Worm (Caenorhabditis elegans) whole organism, early embryonic: ENCODE measurements around the gene F40H3.2.

Source experiments
- B0310.2 ChIP-seq: sonication (generic microtip); optimal IDR thresholded peaks from 2 replicates; lab custom pipeline; 2016; ENCODE audit warnings: mild to moderate bottlenecking, missing genetic modification characterization, missing compliant biosample characterization
- F13C5.2 ChIP-seq: sonication (generic microtip); optimal IDR thresholded peaks from 2 replicates; lab custom pipeline; 2017; ENCODE audit warnings: mild to moderate bottlenecking, missing genetic modification characterization, inconsistent platforms, missing compliant biosample characterization
- aly-1 ChIP-seq: sonication (generic microtip); optimal IDR thresholded peaks from 2 replicates; lab custom pipeline; 2016; ENCODE audit warnings: missing genetic modification characterization, missing compliant biosample characterization
- ama-1 ChIP-seq: fragments of 150-350 bp; optimal IDR thresholded peaks from 2 replicates; lab custom pipeline; 2014
- ceh-13 ChIP-seq: fragments of 200-800 bp; sonication (Bioruptor generic); optimal IDR thresholded peaks from 2 replicates; lab custom pipeline; 2018; ENCODE audit warnings: mild to moderate bottlenecking, missing genetic modification characterization, missing compliant biosample characterization
- ceh-36 ChIP-seq: sonication (generic microtip); optimal IDR thresholded peaks from 2 replicates; lab custom pipeline; 2016; ENCODE audit warnings: missing genetic modification characterization, inconsistent platforms, missing compliant biosample characterization
- ets-7 ChIP-seq: sonication (generic microtip); optimal IDR thresholded peaks from 2 replicates; lab custom pipeline; 2016; ENCODE audit warnings: missing genotype, missing genetic modification characterization, missing compliant biosample characterization
- flt-1 ChIP-seq: fragments of 200-800 bp; sonication (Bioruptor generic); IDR thresholded peaks from 2 replicates; pipeline ENCODE4 v1.3.6; 2022; ENCODE audit warnings: missing genetic modification characterization, missing compliant biosample characterization
- hmbx-1 ChIP-seq: sonication (generic microtip); optimal IDR thresholded peaks from 2 replicates; lab custom pipeline; 2016; ENCODE audit warnings: mild to moderate bottlenecking, missing genetic modification characterization, missing compliant biosample characterization
- hmg-4 ChIP-seq: fragments of 200-800 bp; sonication (Bioruptor generic); optimal IDR thresholded peaks from 2 replicates; lab custom pipeline; 2018; ENCODE audit warnings: mild to moderate bottlenecking, missing genetic modification characterization, missing compliant biosample characterization
- hnd-1 ChIP-seq: sonication (generic microtip); optimal IDR thresholded peaks from 2 replicates; lab custom pipeline; 2016; ENCODE audit warnings: missing genetic modification characterization, missing compliant biosample characterization
- pes-1 ChIP-seq: fragments of 200-800 bp; sonication (Bioruptor generic); IDR thresholded peaks from 2 replicates; pipeline ENCODE4 v1.3.6; 2022; ENCODE audit warnings: missing genetic modification reagents, missing genetic modification characterization, missing compliant biosample characterization
- scrt-1 ChIP-seq: fragments of 200-800 bp; sonication (Bioruptor generic); IDR thresholded peaks from 2 replicates; pipeline ENCODE4 v1.3.6; 2022; ENCODE audit warnings: missing genetic modification characterization, missing compliant biosample characterization
- sea-1 ChIP-seq: fragments of 200-800 bp; sonication (Bioruptor generic); conservative IDR thresholded peaks from 2 replicates; pipeline ENCODE4 v1.3.6; 2022; ENCODE audit warnings: missing genetic modification characterization, missing compliant biosample characterization
- tbx-11 ChIP-seq: fragments of 200-800 bp; sonication (Bioruptor generic); IDR thresholded peaks from 2 replicates; pipeline ENCODE4 v1.3.6; 2022; ENCODE audit warnings: missing genetic modification characterization, missing compliant biosample characterization
- tbx-37 ChIP-seq: fragments of 200-800 bp; sonication (Bioruptor generic); conservative IDR thresholded peaks from 2 replicates; pipeline ENCODE4 v1.3.6; 2022; ENCODE audit warnings: missing genetic modification reagents, missing genetic modification characterization, missing compliant biosample characterization
- tra-4 ChIP-seq: sonication (generic microtip); optimal IDR thresholded peaks from 2 replicates; lab custom pipeline; 2017; ENCODE audit warnings: missing genetic modification characterization, missing compliant biosample characterization

The F40H3.2 gene

ce11 chrII:6168714-6169113, 4.7 kb upstream of the F40H3.2 start:
- no peak for TF ChIP-seq hmg-4 (GFP tag; lab: Kevin White, UChicago)
- TF ChIP-seq F13C5.2 (tag; lab: Kevin White, UChicago): no peak
- no peak for TF ChIP-seq ceh-13 (GFP tag; lab: Kevin White, UChicago)
- TF ChIP-seq hmbx-1 (tag; lab: Kevin White, UChicago): no peak
- no peak for TF ChIP-seq pes-1 (GFP tag; lab: Robert Waterston, UW)
- TF ChIP-seq sea-1 (GFP tag; lab: Robert Waterston, UW): no peak
- TF ChIP-seq tbx-37 (GFP tag; lab: Robert Waterston, UW): no peak
- TF ChIP-seq scrt-1 (GFP tag; lab: Robert Waterston, UW): no peak
- no peak for TF ChIP-seq hnd-1 (tag; lab: Kevin White, UChicago)
- TF ChIP-seq flt-1 (GFP tag; lab: Robert Waterston, UW): no peak
- no peak for TF ChIP-seq ets-7 (tag; lab: Kevin White, UChicago)
- TF ChIP-seq ceh-36 (tag; lab: Kevin White, UChicago): no peak
- no peak for TF ChIP-seq ama-1 (lab: Kevin White, UChicago)
- TF ChIP-seq B0310.2 (tag; lab: Kevin White, UChicago): no peak
- TF ChIP-seq tbx-11 (GFP tag; lab: Robert Waterston, UW): no peak

- TF ChIP-seq flt-1 (GFP tag; lab: Robert Waterston, UW) (no peak), pes-1 (GFP tag; lab: Robert Waterston, UW) (no peak), hmg-4 (GFP tag; lab: Kevin White, UChicago) (no peak), sea-1 (GFP tag; lab: Robert Waterston, UW) (no peak), ama-1 (lab: Kevin White, UChicago) (no peak), hmbx-1 (tag; lab: Kevin White, UChicago) (no peak), hnd-1 (tag; lab: Kevin White, UChicago) (no peak), ceh-13 (GFP tag; lab: Kevin White, UChicago) (no peak), aly-1 (tag; lab: Kevin White, UChicago) (no peak), ceh-36 (tag; lab: Kevin White, UChicago) (no peak), ets-7 (tag; lab: Kevin White, UChicago) (no peak), F13C5.2 (tag; lab: Kevin White, UChicago) (no peak), B0310.2 (tag; lab: Kevin White, UChicago) (no peak), tra-4 (tag; lab: Kevin White, UChicago) (no peak), tbx-11 (GFP tag; lab: Robert Waterston, UW) (no peak), scrt-1 (GFP tag; lab: Robert Waterston, UW) (no peak), tbx-37 (GFP tag; lab: Robert Waterston, UW) (no peak)
Observed at ce11 chrII:6169156-6169555, 4.3 kb upstream of the F40H3.2 start, which contains the start of gene hst-3.1. Gene hst-3.1, minus strand, starts transcription at chrII:6169256.

DNA sequence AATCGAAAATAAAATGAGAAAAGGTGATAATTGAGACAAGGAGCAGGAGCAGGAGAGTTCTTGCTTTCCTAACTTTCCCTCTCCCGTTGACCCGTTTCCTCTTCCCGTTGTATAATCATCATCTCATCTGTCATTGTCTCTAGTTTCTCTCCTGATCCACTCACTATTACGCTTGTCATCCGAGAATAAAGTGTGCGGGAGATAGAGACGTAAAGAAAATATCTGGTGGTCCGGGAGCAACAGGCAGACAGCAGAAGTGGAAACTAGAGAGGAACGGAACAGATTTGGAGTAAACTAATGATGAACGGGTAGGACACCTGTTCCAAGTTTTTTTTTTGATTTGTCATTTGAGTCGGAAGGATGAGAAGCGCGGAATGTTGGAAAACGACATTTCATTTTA, 3.2 kb upstream of the F40H3.2 start:
- TF ChIP-seq hmbx-1 (tag; lab: Kevin White, UChicago): no peak
- TF ChIP-seq ceh-13 (GFP tag; lab: Kevin White, UChicago): no peak
- TF ChIP-seq ama-1 (lab: Kevin White, UChicago): no peak
- TF ChIP-seq hmg-4 (GFP tag; lab: Kevin White, UChicago): no peak
- no peak for TF ChIP-seq pes-1 (GFP tag; lab: Robert Waterston, UW)
- no peak for TF ChIP-seq sea-1 (GFP tag; lab: Robert Waterston, UW)
- TF ChIP-seq aly-1 (tag; lab: Kevin White, UChicago): no peak
- no peak for TF ChIP-seq tbx-37 (GFP tag; lab: Robert Waterston, UW)
- TF ChIP-seq F13C5.2 (tag; lab: Kevin White, UChicago): no peak
- no peak for TF ChIP-seq B0310.2 (tag; lab: Kevin White, UChicago)
- TF ChIP-seq ceh-36 (tag; lab: Kevin White, UChicago): no peak
- no peak for TF ChIP-seq tra-4 (tag; lab: Kevin White, UChicago)
- no peak for TF ChIP-seq hnd-1 (tag; lab: Kevin White, UChicago)
- TF ChIP-seq flt-1 (GFP tag; lab: Robert Waterston, UW): no peak
- TF ChIP-seq scrt-1 (GFP tag; lab: Robert Waterston, UW): no peak
- no peak for TF ChIP-seq ets-7 (tag; lab: Kevin White, UChicago)
- no peak for TF ChIP-seq tbx-11 (GFP tag; lab: Robert Waterston, UW)

DNA sequence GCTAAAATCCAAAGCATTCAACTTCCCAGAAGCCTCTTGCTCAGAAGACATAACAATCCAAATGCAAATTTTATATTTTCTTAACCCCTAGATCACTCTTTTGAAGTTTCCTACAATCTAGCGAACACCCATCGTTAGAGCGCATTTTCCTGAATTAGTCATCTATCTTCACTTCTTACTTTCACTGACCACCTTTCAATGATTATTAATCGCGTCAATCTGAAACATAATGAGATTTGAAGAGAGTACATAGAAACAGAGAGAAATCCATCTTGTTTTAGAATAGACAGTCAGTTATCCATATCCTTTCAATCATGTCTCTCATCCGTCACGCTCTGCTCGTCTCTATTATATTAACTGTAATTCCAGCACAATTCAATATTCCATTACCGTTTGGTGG, 2.2 kb upstream of the F40H3.2 start, which contains the start of gene F40H3.3:
F40H3.3 (plus strand) TSS at position 280 of the 400 bp plus-strand sequence.
- TF ChIP-seq aly-1 (tag; lab: Kevin White, UChicago) (no peak), tbx-11 (GFP tag; lab: Robert Waterston, UW) (no peak), ama-1 (lab: Kevin White, UChicago) (no peak), ceh-13 (GFP tag; lab: Kevin White, UChicago) (no peak), scrt-1 (GFP tag; lab: Robert Waterston, UW) (no peak), tbx-37 (GFP tag; lab: Robert Waterston, UW) (no peak), hmg-4 (GFP tag; lab: Kevin White, UChicago) (no peak), ceh-36 (tag; lab: Kevin White, UChicago) (no peak), ets-7 (tag; lab: Kevin White, UChicago) (no peak), B0310.2 (tag; lab: Kevin White, UChicago) (no peak), F13C5.2 (tag; lab: Kevin White, UChicago) (no peak), tra-4 (tag; lab: Kevin White, UChicago) (no peak), sea-1 (GFP tag; lab: Robert Waterston, UW) (no peak), pes-1 (GFP tag; lab: Robert Waterston, UW) (no peak), hnd-1 (tag; lab: Kevin White, UChicago) (no peak), hmbx-1 (tag; lab: Kevin White, UChicago) (no peak), flt-1 (GFP tag; lab: Robert Waterston, UW) (no peak)

- TF ChIP-seq scrt-1 (GFP tag; lab: Robert Waterston, UW) (no peak), ets-7 (tag; lab: Kevin White, UChicago) (no peak), tbx-37 (GFP tag; lab: Robert Waterston, UW) (no peak), ceh-13 (GFP tag; lab: Kevin White, UChicago) (no peak), B0310.2 (tag; lab: Kevin White, UChicago) (no peak), hmbx-1 (tag; lab: Kevin White, UChicago) (no peak), hnd-1 (tag; lab: Kevin White, UChicago) (no peak), hmg-4 (GFP tag; lab: Kevin White, UChicago) (no peak), tra-4 (tag; lab: Kevin White, UChicago) (no peak), tbx-11 (GFP tag; lab: Robert Waterston, UW) (no peak), ceh-36 (tag; lab: Kevin White, UChicago) (no peak), F13C5.2 (tag; lab: Kevin White, UChicago) (no peak), flt-1 (GFP tag; lab: Robert Waterston, UW) (no peak), sea-1 (GFP tag; lab: Robert Waterston, UW) (no peak)
Observed at ce11 chrII:6175027-6175426, 1.6 kb downstream of the F40H3.2 start.
